Fruit fly (Drosophila melanogaster) whole organism, adult: ENCODE measurements around the gene CG33169.

Experiments used
- CG11617 ChIP-seq: fragments of 200-800 bp; sonication (Bioruptor generic); optimal IDR thresholded peaks from 2 replicates; lab custom pipeline; 2017; ENCODE audit warnings: mild to moderate bottlenecking, missing biosample characterization, missing genetic modification reagents, missing genetic modification characterization
- CG12768 ChIP-seq: fragments of 200-800 bp; sonication (Bioruptor generic); optimal IDR thresholded peaks from 2 replicates; lab custom pipeline; 2017; ENCODE audit warnings: missing biosample characterization, missing genetic modification characterization, mild to moderate bottlenecking, moderate library complexity, missing genetic modification reagents
- CG14711 ChIP-seq: fragments of 200-800 bp; sonication (Bioruptor generic); optimal IDR thresholded peaks from 2 replicates; lab custom pipeline; 2018; ENCODE audit warnings: missing biosample characterization, mild to moderate bottlenecking, missing genetic modification characterization, moderate library complexity
- CG1620 ChIP-seq: fragments of 200-800 bp; sonication (Bioruptor generic); optimal IDR thresholded peaks from 2 replicates; lab custom pipeline; 2016; ENCODE audit warnings: missing biosample characterization, missing genetic modification characterization
- CG33017 ChIP-seq: fragments of 200-800 bp; sonication (Bioruptor generic); optimal IDR thresholded peaks from 2 replicates; lab custom pipeline; 2018; ENCODE audit warnings: missing biosample characterization, mild to moderate bottlenecking, missing genetic modification characterization, moderate library complexity
- CG5204 ChIP-seq: fragments of 200-800 bp; sonication (Bioruptor generic); optimal IDR thresholded peaks from 2 replicates; lab custom pipeline; 2016; ENCODE audit warnings: missing biosample characterization, missing genetic modification characterization
- CG7045 ChIP-seq: fragments of 200-800 bp; sonication (Bioruptor generic); optimal IDR thresholded peaks from 2 replicates; lab custom pipeline; 2017; ENCODE audit warnings: missing biosample characterization, mild to moderate bottlenecking, missing genetic modification characterization
- CG7101 ChIP-seq: fragments of 200-800 bp; sonication (Bioruptor generic); optimal IDR thresholded peaks from 2 replicates; lab custom pipeline; 2018; ENCODE audit warnings: missing biosample characterization, mild to moderate bottlenecking, missing genetic modification characterization, moderate library complexity
- Clk ChIP-seq: fragments of 200-800 bp; sonication (Bioruptor generic); optimal IDR thresholded peaks from 2 replicates; lab custom pipeline; 2017; ENCODE audit warnings: missing biosample characterization, missing genetic modification characterization
- Crg-1 ChIP-seq: fragments of 200-800 bp; sonication (Bioruptor generic); optimal IDR thresholded peaks from 2 replicates; lab custom pipeline; 2016; ENCODE audit warnings: missing biosample characterization, missing genetic modification characterization
- Hr96 ChIP-seq: fragments of 200-800 bp; sonication (Bioruptor generic); optimal IDR thresholded peaks from 2 replicates; lab custom pipeline; 2016; ENCODE audit warnings: missing biosample characterization, missing genetic modification characterization
- Mnt ChIP-seq: fragments of 200-800 bp; sonication (Bioruptor generic); optimal IDR thresholded peaks from 2 replicates; lab custom pipeline; 2016; ENCODE audit warnings: missing biosample characterization, mild to moderate bottlenecking, missing genetic modification characterization
- bab1 ChIP-seq: fragments of 200-800 bp; sonication (Bioruptor generic); optimal IDR thresholded peaks from 3 replicates; lab custom pipeline; 2019; ENCODE audit warnings: missing biosample characterization, mild to moderate bottlenecking, missing genetic modification characterization, moderate library complexity
- cic ChIP-seq: fragments of 200-800 bp; sonication (Bioruptor generic); optimal IDR thresholded peaks from 2 replicates; lab custom pipeline; 2017; ENCODE audit warnings: missing biosample characterization, mild to moderate bottlenecking, missing genetic modification characterization, moderate library complexity
- cnc ChIP-seq, 2 experiments: fragments of >200 bp; optimal IDR thresholded peaks; 2 replicates each; lab custom pipeline; 2017
- kay ChIP-seq: fragments of 200-800 bp; sonication (Bioruptor generic); peaks from one replicate; lab custom pipeline; 2016; ENCODE audit warnings: missing biosample characterization, missing genetic modification characterization, borderline replicate concordance
- ovo ChIP-seq: fragments of 200-800 bp; sonication (Bioruptor generic); optimal IDR thresholded peaks from 2 replicates; lab custom pipeline; 2016; ENCODE audit warnings: missing biosample characterization, missing genetic modification characterization
- pad ChIP-seq: fragments of 200-800 bp; sonication (Bioruptor generic); optimal IDR thresholded peaks from 3 replicates; lab custom pipeline; 2017; ENCODE audit warnings: missing biosample characterization, missing genetic modification characterization, mild to moderate bottlenecking, moderate library complexity, missing genetic modification reagents
- tj ChIP-seq: fragments of 200-800 bp; sonication (Bioruptor generic); optimal IDR thresholded peaks from 3 replicates; lab custom pipeline; 2017; ENCODE audit warnings: missing biosample characterization, mild to moderate bottlenecking, missing genetic modification characterization, moderate library complexity
- toe ChIP-seq: fragments of 200-800 bp; sonication (Bioruptor generic); optimal IDR thresholded peaks from 2 replicates; lab custom pipeline; 2016; ENCODE audit warnings: missing biosample characterization, missing genetic modification characterization

Gene CG33169

dm6 chr3L:22824668-22825192, 38.9 kb upstream of the CG33169 start:
- TF ChIP-seq Crg-1 (GFP tag; lab: Kevin White, UChicago): peak; percentile 21
- peak; percentile 59 for TF ChIP-seq Clk (GFP tag; lab: Kevin White, UChicago)
- TF ChIP-seq CG12768 (GFP tag; lab: Kevin White, UChicago): peak; percentile 69
- TF ChIP-seq tj (GFP tag; lab: Kevin White, UChicago): peak; percentile 34
- TF ChIP-seq CG33017 (tag; lab: Kevin White, UChicago): peak; percentile 69
- TF ChIP-seq toe (GFP tag; lab: Kevin White, UChicago): no peak
- no peak for TF ChIP-seq CG1620 (GFP tag; lab: Kevin White, UChicago)
- no peak for TF ChIP-seq kay (GFP tag; lab: Kevin White, UChicago)
- TF ChIP-seq cic: peak; percentile 74
- peak; percentile 30 for TF ChIP-seq CG7101 (tag; lab: Kevin White, UChicago)
- TF ChIP-seq CG11617 (GFP tag; lab: Kevin White, UChicago): peak; percentile 60
- TF ChIP-seq CG5204 (GFP tag; lab: Kevin White, UChicago): no peak
- TF ChIP-seq ovo (GFP tag; lab: Kevin White, UChicago): peak; percentile 5
- TF ChIP-seq cnc (optimal IDR thresholded peaks at IDR 0.05; lab: Kevin White, UChicago): no peak
- peak; percentile 80 for TF ChIP-seq Mnt
- TF ChIP-seq bab1: peak; percentile 9
- TF ChIP-seq Hr96 (GFP tag; lab: Kevin White, UChicago): peak; percentile 48
- no peak for TF ChIP-seq CG7045 (GFP tag; lab: Kevin White, UChicago)
- peak; percentile 8 for TF ChIP-seq CG14711 (tag; lab: Kevin White, UChicago)
- TF ChIP-seq pad (GFP tag; lab: Kevin White, UChicago): peak; percentile 43

- TF ChIP-seq ovo (GFP tag; lab: Kevin White, UChicago) (no peak), pad (GFP tag; lab: Kevin White, UChicago) (no peak), tj (GFP tag; lab: Kevin White, UChicago) (peak; percentile 93)
Measured at dm6 chr3L:22826236-22826635, 37.4 kb upstream of the CG33169 start.

dm6 chr3L:22830132-22830697, 33.4 kb upstream of the CG33169 start:
- no peak for TF ChIP-seq CG7101 (tag; lab: Kevin White, UChicago)
- peak; percentile 98 for TF ChIP-seq tj (GFP tag; lab: Kevin White, UChicago)

- peak; percentile 87 for TF ChIP-seq cic
- TF ChIP-seq CG11617 (GFP tag; lab: Kevin White, UChicago): peak; percentile 74
- no peak for TF ChIP-seq Crg-1 (GFP tag; lab: Kevin White, UChicago)
- TF ChIP-seq toe (GFP tag; lab: Kevin White, UChicago): no peak
- TF ChIP-seq Clk (GFP tag; lab: Kevin White, UChicago): peak; percentile 75
- peak; percentile 86 for TF ChIP-seq CG12768 (GFP tag; lab: Kevin White, UChicago)
- TF ChIP-seq ovo (GFP tag; lab: Kevin White, UChicago): peak; percentile 44
- no peak for TF ChIP-seq CG1620 (GFP tag; lab: Kevin White, UChicago)
- TF ChIP-seq CG5204 (GFP tag; lab: Kevin White, UChicago): no peak
- TF ChIP-seq CG7101 (tag; lab: Kevin White, UChicago): peak; percentile 35
- peak; percentile 5 for TF ChIP-seq CG14711 (tag; lab: Kevin White, UChicago)
- no peak for TF ChIP-seq cnc (optimal IDR thresholded peaks at IDR 0.05; lab: Kevin White, UChicago)
- peak; percentile 77 for TF ChIP-seq pad (GFP tag; lab: Kevin White, UChicago)
- TF ChIP-seq CG33017 (tag; lab: Kevin White, UChicago): peak; percentile 53
- TF ChIP-seq CG7045 (GFP tag; lab: Kevin White, UChicago): peak; percentile 67
- peak; percentile 23 for TF ChIP-seq Hr96 (GFP tag; lab: Kevin White, UChicago)
- TF ChIP-seq bab1: peak; percentile 8
- TF ChIP-seq kay (GFP tag; lab: Kevin White, UChicago): no peak
- TF ChIP-seq Mnt: peak; percentile 61
- TF ChIP-seq tj (GFP tag; lab: Kevin White, UChicago): peak; percentile 71
Measured at dm6 chr3L:22835144-22835964, 28.3 kb upstream of the CG33169 start, which contains the start of gene jim. TSS of gene jim (minus strand) at chr3L:22835194.

- no peak for TF ChIP-seq CG7101 (tag; lab: Kevin White, UChicago)
- TF ChIP-seq ovo (GFP tag; lab: Kevin White, UChicago): no peak
- TF ChIP-seq Clk (GFP tag; lab: Kevin White, UChicago): no peak
- TF ChIP-seq Hr96 (GFP tag; lab: Kevin White, UChicago): no peak
- no peak for TF ChIP-seq Crg-1 (GFP tag; lab: Kevin White, UChicago)
- TF ChIP-seq CG12768 (GFP tag; lab: Kevin White, UChicago): no peak
- TF ChIP-seq CG1620 (GFP tag; lab: Kevin White, UChicago): no peak
- TF ChIP-seq tj (GFP tag; lab: Kevin White, UChicago): no peak
- no peak for TF ChIP-seq pad (GFP tag; lab: Kevin White, UChicago)
- no peak for TF ChIP-seq CG5204 (GFP tag; lab: Kevin White, UChicago)
- TF ChIP-seq CG7045 (GFP tag; lab: Kevin White, UChicago): no peak
- no peak for TF ChIP-seq cnc (optimal IDR thresholded peaks at IDR 0.05; lab: Kevin White, UChicago)
- TF ChIP-seq CG11617 (GFP tag; lab: Kevin White, UChicago): no peak
- TF ChIP-seq cic: no peak
Measured at dm6 chr3L:22836768-22837167, 26.9 kb upstream of the CG33169 start, which contains the start of the genes CG11226 and CG45428. TSS of gene CG11226 (plus strand) at chr3L:22837068. TSS of gene CG45428 (minus strand) at chr3L:22837070.
